Fruit fly (Drosophila melanogaster) ovary, adult (tissue): ENCODE results near the gene Exo70.

Source experiments
- CG17801 ChIP-seq: fragments of 200-800 bp; optimal IDR thresholded peaks from 2 replicates; lab custom pipeline; 2019; ENCODE audit warnings: missing biosample characterization, mild to moderate bottlenecking, missing genetic modification characterization, moderate library complexity; ENCODE audit not compliant: partially characterized antibody

Gene Exo70

DNA sequence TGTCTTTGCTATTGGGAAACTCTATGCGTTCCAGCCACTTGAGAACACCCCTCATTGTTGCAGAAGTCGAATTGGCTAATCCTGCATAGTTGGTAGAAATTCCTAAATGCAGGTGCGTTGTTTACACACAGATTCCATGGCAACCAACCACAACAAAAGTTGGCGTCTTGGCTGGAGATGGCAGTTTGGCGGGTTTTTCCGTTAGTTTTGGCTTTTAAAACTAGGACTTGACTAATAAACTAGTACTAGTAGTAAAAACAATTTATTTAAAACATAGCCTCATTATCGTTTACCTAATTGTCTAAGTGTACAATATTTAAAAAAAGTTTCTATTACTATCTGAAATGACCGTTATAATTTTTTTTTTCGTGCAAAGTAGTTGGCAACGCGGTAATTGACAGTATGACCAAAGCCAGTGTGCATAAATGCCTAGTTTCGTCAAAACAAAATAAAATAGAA is at the start of gene Exo70:
Exo70 (plus strand) TSS at position 413 of the 459 bp plus-strand sequence.
- no peak for TF ChIP-seq CG17801

DNA sequence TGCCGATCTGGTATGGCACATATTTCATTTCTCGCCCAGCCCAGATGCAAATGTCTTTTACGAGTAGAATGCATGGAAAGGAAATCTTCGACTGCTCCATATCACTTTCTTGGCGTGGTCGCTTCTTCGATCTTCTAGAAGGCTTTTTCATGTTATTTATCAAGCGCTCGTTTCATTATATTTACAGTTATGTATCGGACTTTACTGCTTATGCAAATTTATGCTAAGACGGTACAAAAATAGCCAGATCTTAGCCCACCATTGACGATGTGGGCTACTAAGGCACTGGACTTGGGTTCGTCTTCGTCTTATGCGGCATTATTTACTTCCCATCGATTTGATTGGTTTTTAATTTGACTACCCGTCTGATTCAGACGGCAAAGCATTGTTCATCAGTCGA is 48.4 kb upstream of the Exo70 start:
- no peak for TF ChIP-seq CG17801

DNA sequence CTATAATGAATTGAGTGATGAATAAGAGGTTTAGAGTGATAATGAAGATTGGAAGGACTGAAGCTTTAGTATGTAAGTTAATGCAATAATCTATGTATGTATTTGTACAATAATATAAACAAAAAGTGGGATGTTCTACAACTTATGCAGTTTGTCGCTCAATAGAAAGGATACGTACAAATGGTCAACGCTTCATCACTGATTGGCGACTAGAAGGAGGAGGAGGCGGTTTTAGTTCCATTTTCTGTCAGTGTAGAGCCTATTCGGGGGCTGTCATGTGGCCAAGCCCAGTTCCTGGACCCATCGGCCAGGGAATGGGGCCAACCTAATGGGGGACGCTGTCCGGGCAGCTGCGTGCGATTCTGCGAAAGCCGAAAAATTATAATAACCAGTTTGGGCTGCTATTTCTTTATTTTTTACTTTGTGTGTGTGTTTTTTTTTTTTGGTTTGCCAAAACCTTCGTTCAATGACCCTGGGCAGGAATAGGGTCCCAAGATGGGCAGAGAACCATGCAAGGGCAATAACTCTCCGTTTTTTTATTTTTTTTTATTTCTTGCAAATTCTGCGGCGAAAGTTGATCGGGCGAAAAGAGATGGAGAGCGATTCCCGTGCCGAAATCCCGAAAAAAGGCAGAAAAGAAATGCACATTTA is 42.8 kb upstream of the Exo70 start:
- no peak for TF ChIP-seq CG17801

DNA sequence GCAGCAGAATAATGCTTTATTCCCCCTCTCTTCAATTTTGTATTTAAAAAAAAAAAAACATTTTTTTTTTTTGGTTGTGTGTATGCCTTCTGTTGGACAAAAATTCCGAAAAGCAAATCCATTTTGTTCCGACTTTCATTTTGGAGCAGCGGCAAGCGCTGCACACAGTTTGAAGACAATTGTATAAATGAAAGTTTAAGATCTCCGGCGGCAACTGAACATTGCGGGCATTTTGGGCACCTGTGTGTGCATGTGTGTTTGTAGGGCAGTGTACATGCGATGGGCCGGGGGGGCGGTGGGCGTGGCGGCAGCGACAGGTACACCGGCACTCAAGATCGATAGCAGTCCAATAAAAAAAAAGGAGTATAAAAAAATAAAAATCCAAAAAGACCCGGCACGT is 42.2 kb upstream of the Exo70 start:
- no peak for TF ChIP-seq CG17801

DNA sequence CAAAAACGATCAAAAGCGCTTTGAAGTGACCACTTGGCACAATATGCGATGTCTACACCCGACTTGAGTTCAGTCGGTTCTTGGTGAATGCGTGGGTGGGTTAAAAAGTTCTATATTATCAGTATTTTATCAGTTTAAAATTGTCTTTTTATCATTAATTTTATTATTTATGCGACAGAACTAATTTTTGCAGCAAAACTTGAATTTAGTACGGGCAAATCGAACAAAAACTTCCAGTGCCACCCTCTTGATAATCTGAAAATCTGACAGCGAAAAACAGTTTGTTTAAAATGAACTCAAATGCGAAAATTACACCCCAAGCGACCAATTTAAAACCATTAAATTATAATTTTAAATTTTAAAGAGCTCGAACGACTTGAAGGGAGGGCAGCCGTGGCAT is 40.7 kb upstream of the Exo70 start:
- no peak for TF ChIP-seq CG17801

DNA sequence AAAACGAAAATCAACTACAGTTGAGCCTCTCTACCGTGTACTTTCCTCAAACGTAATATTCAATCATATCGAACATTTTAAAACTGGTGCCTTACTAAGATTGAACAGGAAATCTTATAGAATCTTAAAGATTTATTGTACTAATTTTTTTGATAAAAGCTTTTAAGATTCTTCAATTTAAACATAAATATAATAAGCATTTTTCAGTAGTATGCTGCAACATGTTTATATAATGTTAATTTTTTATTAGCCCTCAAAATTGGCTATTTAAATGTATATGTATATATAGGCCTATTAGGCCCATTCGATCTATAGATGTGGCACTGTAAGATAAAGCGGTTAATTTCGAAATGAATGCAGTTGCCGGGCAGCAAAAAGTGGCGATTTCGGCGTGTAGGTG is 40.1 kb upstream of the Exo70 start:
- no peak for TF ChIP-seq CG17801

DNA sequence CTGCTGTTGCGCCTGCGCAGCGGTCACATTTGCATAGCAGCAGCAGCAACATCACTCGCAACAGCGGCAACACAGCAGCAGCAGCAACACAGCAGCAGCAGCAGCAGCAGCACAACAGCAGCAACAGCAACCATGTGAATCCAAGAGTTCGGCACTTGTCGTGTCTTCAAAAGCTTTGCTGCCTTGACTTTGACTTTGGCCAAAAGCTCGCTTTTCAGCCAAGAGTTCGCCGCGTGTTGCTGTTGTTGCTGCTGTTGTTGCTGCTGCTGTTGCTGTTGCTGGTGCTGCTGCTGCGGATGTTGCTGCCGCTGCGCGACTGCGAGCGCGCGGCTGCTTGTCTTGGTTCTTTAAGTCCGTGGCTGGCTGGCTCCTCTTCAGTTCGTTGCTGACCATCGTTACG is 39.6 kb upstream of the Exo70 start, which contains the start of gene ImpE1:
ImpE1 (plus strand) TSS at position 371 of the 400 bp plus-strand sequence.
- no peak for TF ChIP-seq CG17801

DNA sequence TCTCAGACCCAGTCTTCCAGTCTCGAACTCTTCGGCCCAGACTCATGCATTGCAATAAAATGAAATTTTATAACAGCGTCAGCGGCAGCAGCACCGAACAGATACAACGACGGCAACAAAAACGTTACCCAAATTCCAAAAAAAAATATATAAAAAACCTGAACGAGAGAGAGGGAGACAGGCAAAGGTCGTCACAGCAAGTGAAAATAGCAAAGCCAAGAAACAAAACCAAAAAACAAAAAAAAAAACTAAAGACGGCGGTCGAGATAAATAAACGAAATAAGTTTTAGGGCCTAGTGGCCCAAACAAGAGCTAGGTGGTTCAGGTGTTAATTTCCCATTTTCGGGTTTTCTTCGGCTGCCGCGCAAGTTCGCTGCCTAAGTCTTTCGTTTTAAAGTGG is 37.5 kb upstream of the Exo70 start:
- no peak for TF ChIP-seq CG17801

DNA sequence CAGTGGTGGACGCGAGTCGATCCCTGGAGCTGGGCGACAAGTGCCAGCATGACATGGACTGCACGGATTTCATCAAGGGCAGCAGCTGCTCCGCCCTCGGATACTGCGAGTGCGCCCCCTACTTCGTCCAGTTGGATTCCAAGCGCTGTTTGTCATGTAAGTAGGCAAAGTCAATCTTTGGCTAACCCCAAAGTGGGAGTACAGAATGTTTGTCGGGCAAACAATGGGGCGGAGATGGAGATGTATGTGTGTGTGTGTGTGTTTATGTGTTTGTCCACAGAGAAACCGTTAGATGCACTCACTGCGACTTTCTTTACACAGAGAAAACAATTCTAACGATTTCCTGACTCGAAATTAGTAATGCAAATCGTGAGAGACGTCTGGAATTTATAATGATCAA is 32.5 kb upstream of the Exo70 start:
- no peak for TF ChIP-seq CG17801

DNA sequence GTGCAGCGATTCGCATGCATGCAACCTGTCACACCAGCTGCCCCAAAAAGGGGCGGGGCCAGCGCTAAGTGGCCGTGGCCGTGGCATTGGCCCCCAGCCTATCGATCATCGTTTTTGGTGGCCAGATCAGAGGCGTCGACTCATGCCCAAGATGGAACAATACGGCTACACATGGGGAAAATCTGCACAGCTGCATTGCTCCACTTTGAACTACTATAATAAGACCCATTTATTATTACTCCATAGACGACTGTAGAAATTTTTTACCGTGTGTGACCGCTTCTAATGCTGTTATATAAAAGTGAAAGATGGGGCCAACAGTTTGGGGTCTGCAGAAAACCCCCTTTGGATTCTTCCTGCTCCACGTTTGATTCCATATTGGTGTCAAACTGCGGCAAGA is 27.7 kb upstream of the Exo70 start:
- TF ChIP-seq CG17801 = no peak

DNA sequence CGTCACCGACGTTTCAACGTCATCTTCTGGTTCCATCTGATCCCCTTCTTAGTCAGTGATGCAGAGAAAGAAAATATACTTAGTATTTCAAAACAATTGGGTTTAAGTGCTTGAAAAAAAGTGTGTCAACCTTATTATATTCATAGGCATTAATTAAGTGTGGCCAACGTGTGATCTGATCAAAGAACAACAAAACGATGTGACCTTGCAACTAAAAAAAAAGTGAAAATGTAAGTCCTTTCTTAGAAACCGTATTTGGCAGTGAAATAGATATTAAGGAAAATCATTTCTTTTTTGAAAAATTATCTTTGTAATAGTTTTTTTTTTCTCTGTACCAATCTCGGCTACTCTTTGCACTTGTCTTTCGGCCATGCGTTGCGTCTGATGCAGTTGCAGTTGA is 26.6 kb upstream of the Exo70 start:
- no peak for TF ChIP-seq CG17801

DNA sequence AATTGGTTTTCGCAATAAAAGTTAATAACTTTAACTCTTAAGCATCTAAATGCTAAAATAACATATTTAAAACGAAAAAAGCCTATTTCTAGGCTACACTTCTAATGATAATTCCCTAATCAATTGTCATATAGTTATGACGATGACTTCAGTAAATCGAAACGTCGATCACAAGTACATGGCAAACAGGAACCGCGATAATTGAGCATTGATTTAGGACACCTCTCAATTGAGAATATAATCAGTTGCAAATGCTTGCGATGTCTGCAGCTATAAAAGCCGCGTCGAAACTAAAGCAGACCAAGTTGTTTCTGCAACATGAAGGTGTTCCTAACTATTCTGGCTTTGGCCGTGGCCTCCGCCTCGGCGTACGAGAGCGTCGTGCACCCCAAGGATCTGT is 20.4 kb upstream of the Exo70 start, which contains the start of gene Jon66Ci:
Jon66Ci (plus strand) TSS at position 301 of the 400 bp plus-strand sequence.
- no peak for TF ChIP-seq CG17801

DNA sequence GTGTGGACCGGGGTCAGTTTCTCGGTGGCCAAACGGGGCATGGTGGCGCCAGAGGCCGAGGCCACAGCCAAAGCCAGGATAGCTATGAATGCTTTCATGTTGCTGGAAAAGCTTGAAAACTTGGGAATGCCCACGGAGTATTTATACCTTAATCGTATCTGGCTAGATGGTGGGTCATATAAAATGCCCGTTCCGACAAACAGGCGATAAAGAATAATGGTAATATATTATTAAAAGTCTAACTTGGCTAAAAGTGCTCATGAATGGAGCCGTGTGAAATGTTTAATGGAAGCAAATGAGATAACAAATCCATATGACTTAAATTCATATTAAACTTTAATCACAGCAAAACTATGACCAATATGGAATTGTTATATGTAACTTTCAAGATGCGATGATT is 18.1 kb upstream of the Exo70 start, which contains the start of gene Jon66Cii:
Jon66Cii (minus strand) TSS at position 101 of the 400 bp plus-strand sequence.
- no peak for TF ChIP-seq CG17801

DNA sequence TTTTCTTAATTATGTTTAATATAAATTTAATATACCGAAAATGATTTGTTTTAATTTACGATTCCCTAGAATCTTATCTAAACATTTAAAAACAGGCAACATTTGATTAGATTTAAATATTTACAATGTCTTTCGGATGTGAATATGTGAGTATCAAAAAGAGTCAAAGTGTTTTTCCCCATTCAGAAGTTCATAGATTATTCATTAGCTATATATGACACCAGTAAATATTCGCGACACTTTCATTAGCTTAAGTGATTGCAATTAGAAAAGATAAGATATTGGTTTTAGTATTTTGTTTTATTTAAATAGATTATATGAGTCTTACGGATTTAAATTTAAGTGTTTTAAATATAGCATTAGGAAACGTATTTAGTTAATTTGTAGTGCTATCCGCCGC is 17.5 kb upstream of the Exo70 start:
- TF ChIP-seq CG17801 = no peak

DNA sequence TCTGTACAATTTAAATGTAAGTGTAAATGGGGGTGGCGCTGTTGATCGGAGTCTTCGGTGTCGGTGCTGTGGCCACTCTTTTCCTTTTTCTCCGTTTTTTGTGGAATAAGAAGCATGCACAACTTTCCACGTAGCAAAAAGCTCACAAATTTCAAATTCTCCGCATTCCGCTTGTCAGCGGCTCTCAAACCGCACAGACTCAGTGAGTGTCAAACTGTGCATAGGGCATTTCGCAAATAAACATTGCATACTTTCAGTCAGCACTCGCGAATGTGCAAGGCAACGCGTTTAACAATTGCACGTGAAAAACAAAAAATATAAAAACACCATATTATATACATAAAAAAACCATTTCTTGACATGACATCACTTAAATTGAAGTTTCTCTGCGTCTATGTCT is 16.7 kb upstream of the Exo70 start:
- TF ChIP-seq CG17801 = no peak

DNA sequence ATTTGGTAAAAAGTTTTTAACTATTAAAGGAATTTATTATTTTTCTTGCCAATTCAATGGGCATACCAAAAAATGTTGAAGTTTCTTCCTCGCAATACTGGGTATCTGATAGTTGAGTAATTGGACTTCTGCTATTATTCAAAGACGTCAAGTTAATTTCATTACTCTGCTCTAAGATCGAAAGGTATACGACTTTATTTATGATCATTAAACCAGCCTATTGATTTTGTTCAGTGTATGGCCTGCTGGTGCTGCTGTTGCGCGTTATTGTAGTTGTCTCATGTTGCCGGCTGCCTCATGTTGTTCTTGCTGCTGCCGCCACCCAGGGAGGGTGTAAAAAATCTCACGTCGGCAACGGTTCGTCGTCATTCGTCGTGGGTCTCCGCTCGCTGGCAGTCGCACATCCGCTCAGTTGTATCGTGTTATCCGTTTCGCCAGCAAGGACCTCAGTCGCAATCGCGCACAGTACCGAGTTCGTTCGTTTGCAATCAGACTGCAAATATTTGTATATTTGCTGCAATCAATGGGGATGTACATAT is 16.0 kb upstream of the Exo70 start, which contains the start of gene CG7120:
CG7120 (plus strand) TSS at position 371 of the 539 bp plus-strand sequence.
- TF ChIP-seq CG17801 = no peak

DNA sequence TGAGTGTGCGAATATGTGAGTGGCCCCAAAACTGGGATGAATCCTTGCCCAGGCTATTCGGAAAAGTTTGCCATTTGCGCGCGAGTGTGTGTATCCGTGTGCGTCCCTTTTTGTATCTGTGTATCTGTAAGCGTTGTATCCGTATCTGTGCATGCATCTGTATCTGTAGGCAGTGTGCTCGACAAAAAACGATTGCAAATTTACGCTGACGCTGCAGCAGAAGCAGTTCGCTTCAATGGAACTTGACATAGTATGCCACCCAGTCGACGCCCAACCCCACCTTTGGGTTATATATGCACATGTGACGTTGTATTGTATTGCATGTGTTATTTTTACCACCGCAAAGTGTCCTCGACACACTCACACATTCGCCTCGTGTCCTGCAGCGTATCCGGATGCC is 15.5 kb upstream of the Exo70 start:
- no peak for TF ChIP-seq CG17801

DNA sequence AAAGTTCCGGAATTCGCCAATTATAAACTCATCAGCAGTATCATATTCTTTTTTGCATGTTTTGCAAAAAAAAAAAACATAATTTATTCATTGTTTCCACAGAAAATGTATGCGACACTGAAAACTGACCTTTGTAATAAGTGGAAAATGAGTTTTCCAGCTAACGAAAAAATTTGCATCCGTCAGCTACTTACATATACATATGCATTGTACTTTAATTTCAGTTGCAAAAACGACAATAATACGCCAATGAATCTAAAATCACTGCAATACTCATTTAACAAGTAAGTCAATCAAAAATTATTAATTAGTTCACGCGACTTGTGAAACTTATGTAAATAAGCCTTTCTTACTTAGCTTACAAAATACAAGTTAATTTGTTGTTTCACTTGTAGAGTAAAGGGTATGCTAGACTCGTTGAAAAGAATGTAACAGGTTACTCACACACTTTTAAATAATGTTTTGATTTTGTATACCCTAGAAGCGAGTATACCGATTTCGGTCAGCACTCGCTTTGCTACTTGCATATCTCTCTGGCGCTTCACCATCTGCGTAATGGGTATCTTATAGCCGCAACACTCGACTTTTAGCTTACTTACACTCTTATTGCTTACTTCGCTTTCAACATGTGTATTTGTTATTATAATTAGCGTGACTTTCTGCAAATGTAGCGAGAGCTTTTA is 12.7 kb upstream of the Exo70 start:
- TF ChIP-seq CG17801 = peak; percentile 95
